Worm (Caenorhabditis elegans): Measurements from ENCODE around the gene Y38H8A.1.

ce11 chrIV:13510049-13510448 lies 27.5 kb downstream of the Y38H8A.1 start:
- no peak for TF ChIP-seq nfya-1 (tag; optimal IDR thresholded peaks at IDR 0.05)
- TF ChIP-seq ttx-3 (tag; optimal IDR thresholded peaks at IDR 0.05), result no peak
- no peak for TF ChIP-seq ceh-18 (tag; optimal IDR thresholded peaks at IDR 0.05)
- no peak for TF ChIP-seq ceh-2 (tag; optimal IDR thresholded peaks at IDR 0.05)
- no peak for TF ChIP-seq tbx-2 (tag; optimal IDR thresholded peaks at IDR 0.05)
- TF ChIP-seq ama-1 (optimal IDR thresholded peaks at IDR 0.05), result no peak
- TF ChIP-seq ceh-9 (tag; optimal IDR thresholded peaks at IDR 0.05), result no peak
- no peak for TF ChIP-seq nhr-11 (tag; optimal IDR thresholded peaks at IDR 0.05)

All from whole organism, late embryonic.